Fruit fly (Drosophila melanogaster): ENCODE measurements around the gene CG2200.

CG2200 gene

dm6 chrX:13090656-13091261 lies 3.3 kb upstream of the CG2200 start, which contains the start of gene lic (continued):
- TF ChIP-seq pzg (GFP tag; optimal IDR thresholded peaks at IDR 0.05) (peak; percentile 47), Fer2 (tag; optimal IDR thresholded peaks at IDR 0.05) (no peak), CG2129 (GFP tag; IDR thresholded peaks at IDR 0.05; ENCODE audit: partially characterized antibody) (peak; percentile 46; the same call in 1 of the 2 replicates), tna (GFP tag; IDR thresholded peaks at IDR 0.05; ENCODE audit: partially characterized antibody) (peak; percentile 82), sc (optimal IDR thresholded peaks at IDR 0.05) (no peak), sc (GFP tag; optimal IDR thresholded peaks at IDR 0.05) (no peak), hth (optimal IDR thresholded peaks at IDR 0.05) (no peak), Atf-2 (GFP tag; optimal IDR thresholded peaks at IDR 0.05) (no peak), Nf-YB (GFP tag; optimal IDR thresholded peaks at IDR 0.05) (no peak), amos (GFP tag; IDR thresholded peaks at IDR 0.05; ENCODE audit: partially characterized antibody) (peak; percentile 87), CG10431 (GFP tag; optimal IDR thresholded peaks at IDR 0.05) (no peak), ftz-f1 (GFP tag; optimal IDR thresholded peaks at IDR 0.05) (no peak), CG17802 (tag; optimal IDR thresholded peaks at IDR 0.05) (no peak), hbn (GFP tag; IDR thresholded peaks at IDR 0.05; ENCODE audit: partially characterized antibody) (peak; percentile 64)

- TF ChIP-seq fu2 (GFP tag; optimal IDR thresholded peaks at IDR 0.05) (no peak), aop (GFP tag; IDR thresholded peaks at IDR 0.05) (no peak), sug (tag; optimal IDR thresholded peaks at IDR 0.05) (no peak), lov (optimal IDR thresholded peaks at IDR 0.05) (no peak), lov (GFP tag; IDR thresholded peaks at IDR 0.05) (no peak), ci (GFP tag; IDR thresholded peaks at IDR 0.05) (no peak), HmgZ (tag; optimal IDR thresholded peaks at IDR 0.05) (no peak), CG2129 (GFP tag; IDR thresholded peaks at IDR 0.05; ENCODE audit: partially characterized antibody) (no peak), grau (tag; optimal IDR thresholded peaks at IDR 0.05) (no peak), sisA (GFP tag; IDR thresholded peaks at IDR 0.05) (no peak), Dfd (GFP tag; optimal IDR thresholded peaks at IDR 0.05) (no peak), p53 (GFP tag; optimal IDR thresholded peaks at IDR 0.05) (no peak), CG31388 (GFP tag; optimal IDR thresholded peaks at IDR 0.05) (no peak), CG10462 (GFP tag; optimal IDR thresholded peaks at IDR 0.05) (no peak), lab (GFP tag; optimal IDR thresholded peaks at IDR 0.05) (no peak), pb (GFP tag; optimal IDR thresholded peaks at IDR 0.05) (no peak)
These were observed 2.2 kb upstream of the CG2200 start for dm6 chrX:13091859-13092258.

DNA sequence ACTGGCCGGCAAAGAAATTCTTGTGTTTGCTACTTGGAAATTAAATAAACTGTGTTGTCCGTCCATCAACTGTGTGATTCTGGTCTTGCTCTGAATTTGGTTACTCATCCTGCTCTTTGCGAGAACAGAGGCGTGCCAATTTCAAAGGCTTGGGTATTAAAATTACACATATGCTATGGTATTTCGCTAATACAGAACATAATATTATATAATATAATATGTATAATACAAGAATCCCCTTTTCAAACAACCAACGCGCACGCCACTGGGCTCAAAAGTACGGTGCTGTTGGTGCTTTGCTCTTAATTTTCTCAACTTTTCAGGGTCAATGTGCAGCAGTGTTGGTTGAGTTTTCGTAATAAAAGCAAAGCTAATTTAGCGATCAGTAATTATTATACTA lies 5.8 kb downstream of the CG2200 start:
- no peak for TF ChIP-seq NC2α (GFP tag; optimal IDR thresholded peaks at IDR 0.05)
- peak; percentile 34 for TF ChIP-seq CG1529 (GFP tag; optimal IDR thresholded peaks at IDR 0.05)
- TF ChIP-seq cad (GFP tag; optimal IDR thresholded peaks at IDR 0.05): no peak
- TF ChIP-seq gfzf (GFP tag; optimal IDR thresholded peaks at IDR 0.05): no peak
- TF ChIP-seq gsb (GFP tag; IDR thresholded peaks at IDR 0.05): peak; percentile 81
- peak; percentile 94 for TF ChIP-seq CG14441 (GFP tag; IDR thresholded peaks at IDR 0.05)
- TF ChIP-seq Xbp1 (GFP tag; optimal IDR thresholded peaks at IDR 0.05): peak; percentile 79
- peak; percentile 72; the same call in 2 of the 3 replicates for TF ChIP-seq CG11093 (GFP tag; IDR thresholded peaks at IDR 0.05)
- peak; percentile 76 for TF ChIP-seq CG2712 (tag; optimal IDR thresholded peaks at IDR 0.05)
- peak; percentile 41; the same call in 1 of the 2 replicates for TF ChIP-seq Adf1 (GFP tag; IDR thresholded peaks at IDR 0.05)
- no peak for TF ChIP-seq CG17186 (GFP tag; optimal IDR thresholded peaks at IDR 0.05)
- TF ChIP-seq Dip3 (GFP tag; optimal IDR thresholded peaks at IDR 0.05): peak; percentile 13
- no peak for TF ChIP-seq CG11398 (GFP tag; optimal IDR thresholded peaks at IDR 0.05)
- no peak for TF ChIP-seq CG4282 (GFP tag; optimal IDR thresholded peaks at IDR 0.05)
- TF ChIP-seq psq (GFP tag; optimal IDR thresholded peaks at IDR 0.05): peak; percentile 25
- peak; percentile 87 for TF ChIP-seq Hmr (GFP tag; optimal IDR thresholded peaks at IDR 0.05)
- no peak for TF ChIP-seq Sry-δ (GFP tag; optimal IDR thresholded peaks at IDR 0.05)
- peak; percentile 75 for TF ChIP-seq sisA (GFP tag; IDR thresholded peaks at IDR 0.05)
- TF ChIP-seq CG30403 (GFP tag; optimal IDR thresholded peaks at IDR 0.05): peak; percentile 75
- TF ChIP-seq HHEX (GFP tag; optimal IDR thresholded peaks at IDR 0.05): peak; percentile 87
- TF ChIP-seq CG3065 (GFP tag; optimal IDR thresholded peaks at IDR 0.05): no peak
- TF ChIP-seq CG6689 (GFP tag; IDR thresholded peaks at IDR 0.05): peak; percentile 89
- TF ChIP-seq vvl (GFP tag; IDR thresholded peaks at IDR 0.05): peak; percentile 92

Measured in whole organism, embryonic.